Fruit fly (Drosophila melanogaster): ENCODE measurements around the gene Anp.
A peak's percentile ranks its signal among the peaks of the same experiment; 100 is the strongest.

Gene Anp

DNA sequence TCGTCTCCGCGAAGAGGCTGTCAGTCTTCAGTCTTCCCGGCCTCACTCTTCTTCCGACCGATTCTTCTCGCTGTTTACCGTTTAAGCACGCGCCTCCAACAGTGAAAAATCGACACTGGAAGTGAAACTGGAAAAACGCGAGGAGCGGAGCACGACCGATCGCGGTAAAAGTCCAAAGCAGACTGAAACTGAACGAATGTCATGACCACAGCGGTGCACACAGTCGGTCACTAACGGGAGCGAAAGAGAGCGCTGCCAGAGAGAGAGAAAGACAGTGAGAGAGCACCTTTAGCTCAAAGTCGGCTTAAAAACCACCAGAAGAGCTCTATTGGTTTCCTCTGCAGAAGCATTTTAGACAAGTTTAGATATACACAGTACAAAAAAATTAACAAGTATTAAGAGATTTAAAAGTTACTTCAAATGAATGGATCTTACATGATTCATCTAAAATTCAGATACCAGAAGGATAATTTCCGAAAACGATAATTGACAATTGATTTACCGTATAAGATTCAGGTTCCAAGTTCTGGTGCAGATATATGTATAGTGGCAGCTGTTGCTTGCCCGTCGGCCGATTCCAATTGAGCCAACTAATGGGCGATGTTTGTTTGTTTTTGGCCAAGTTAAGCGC, 49.3 kb upstream of the Anp start, which contains the start of gene CG11498 (continued):
- TF ChIP-seq CG6792 (GFP tag; optimal IDR thresholded peaks at IDR 0.05), result no peak
- TF ChIP-seq CG3919 (GFP tag; optimal IDR thresholded peaks at IDR 0.05), result peak; percentile 20
- no peak for TF ChIP-seq CG3032 (tag; optimal IDR thresholded peaks at IDR 0.05)
- TF ChIP-seq Blimp-1 (GFP tag; optimal IDR thresholded peaks at IDR 0.05), result no peak
- peak; percentile 20 for TF ChIP-seq CG4318 (GFP tag; optimal IDR thresholded peaks at IDR 0.05)
- peak; percentile 47 for TF ChIP-seq Eip78C (GFP tag)
- TF ChIP-seq OdsH (GFP tag; optimal IDR thresholded peaks at IDR 0.05), result no peak
- TF ChIP-seq vri (GFP tag; optimal IDR thresholded peaks at IDR 0.05), result no peak
- no peak for TF ChIP-seq achi (GFP tag; optimal IDR thresholded peaks at IDR 0.05)
- TF ChIP-seq ss (GFP tag; optimal IDR thresholded peaks at IDR 0.05), result no peak
- peak; percentile 3 for TF ChIP-seq esn (GFP tag; optimal IDR thresholded peaks at IDR 0.05)
- no peak for TF ChIP-seq CG34406 (GFP tag; optimal IDR thresholded peaks at IDR 0.05)
- no peak for TF ChIP-seq Ets96B (tag; optimal IDR thresholded peaks at IDR 0.05)
- no peak for TF ChIP-seq CG1621 (tag; optimal IDR thresholded peaks at IDR 0.05)

- peak; percentile 65 for TF ChIP-seq CG15336 (GFP tag; IDR thresholded peaks at IDR 0.05)
- TF ChIP-seq eg (GFP tag; IDR thresholded peaks at IDR 0.05), result peak; percentile 52; the same call in 1 of the 3 replicates
- TF ChIP-seq Hr4 (GFP tag; optimal IDR thresholded peaks at IDR 0.05), result peak; percentile 70
- peak; percentile 18 for TF ChIP-seq CG4318 (GFP tag; optimal IDR thresholded peaks at IDR 0.05)
- peak; percentile 34 for TF ChIP-seq CG6276 (GFP tag; optimal IDR thresholded peaks at IDR 0.05)
- TF ChIP-seq CG8319 (GFP tag; optimal IDR thresholded peaks at IDR 0.05), result no peak
- peak; percentile 74 for TF ChIP-seq CG32006 (GFP tag; optimal IDR thresholded peaks at IDR 0.05)
- no peak for TF ChIP-seq dac (GFP tag; optimal IDR thresholded peaks at IDR 0.05)
- peak; percentile 58; the same call in 2 of the 3 replicates for TF ChIP-seq CG8119 (GFP tag; IDR thresholded peaks at IDR 0.05)
- TF ChIP-seq Eip78C (GFP tag), result peak; percentile 85
- TF ChIP-seq Ets21C (GFP tag; optimal IDR thresholded peaks at IDR 0.05), result no peak
- TF ChIP-seq CG6163 (GFP tag; IDR thresholded peaks at IDR 0.05), result peak; percentile 26; the same call in 1 of the 3 replicates
Measured at dm6 chr3R:30163228-30163627, 46.5 kb upstream of the Anp start.

- TF ChIP-seq CG15336 (GFP tag; IDR thresholded peaks at IDR 0.05), result peak; percentile 89
- TF ChIP-seq Ets21C (GFP tag; optimal IDR thresholded peaks at IDR 0.05), result no peak
- TF ChIP-seq topi (GFP tag; optimal IDR thresholded peaks at IDR 0.05), result peak; percentile 24
- peak; percentile 13 for TF ChIP-seq esn (GFP tag; optimal IDR thresholded peaks at IDR 0.05)
- TF ChIP-seq lz (GFP tag; optimal IDR thresholded peaks at IDR 0.05), result peak; percentile 29
- no peak for TF ChIP-seq dsx (GFP tag; optimal IDR thresholded peaks at IDR 0.05; ENCODE audit: poor library complexity, severe bottlenecking)
- peak; percentile 13 for TF ChIP-seq CG11762 (GFP tag; optimal IDR thresholded peaks at IDR 0.05; ENCODE audit: insufficient read depth)
- peak; percentile 89 for TF ChIP-seq eg (GFP tag; IDR thresholded peaks at IDR 0.05)
- TF ChIP-seq Sox14 (GFP tag; optimal IDR thresholded peaks at IDR 0.05), result peak; percentile 26
- TF ChIP-seq net (GFP tag; optimal IDR thresholded peaks at IDR 0.05), result peak; percentile 58
- TF ChIP-seq CG10631 (GFP tag; optimal IDR thresholded peaks at IDR 0.05), result peak; percentile 43
- no peak for TF ChIP-seq fd85E (GFP tag; optimal IDR thresholded peaks at IDR 0.05)
- TF ChIP-seq dac (GFP tag; optimal IDR thresholded peaks at IDR 0.05), result peak; percentile 80
- no peak for TF ChIP-seq spab (GFP tag; optimal IDR thresholded peaks at IDR 0.05)
- peak; percentile 80 for TF ChIP-seq Lpt (GFP tag; optimal IDR thresholded peaks at IDR 0.05)
- TF ChIP-seq vri (GFP tag; optimal IDR thresholded peaks at IDR 0.05), result no peak
- TF ChIP-seq CG31627 (GFP tag; optimal IDR thresholded peaks at IDR 0.05), result no peak
- TF ChIP-seq Sox15 (GFP tag; optimal IDR thresholded peaks at IDR 0.05), result no peak
- peak; percentile 95 for TF ChIP-seq Blimp-1 (GFP tag; optimal IDR thresholded peaks at IDR 0.05)
- no peak for TF ChIP-seq Sox102F (GFP tag; optimal IDR thresholded peaks at IDR 0.05)
- TF ChIP-seq CG6854 (GFP tag; optimal IDR thresholded peaks at IDR 0.05), result peak; percentile 56
- no peak for TF ChIP-seq Eip93F (GFP tag; optimal IDR thresholded peaks at IDR 0.05)
- TF ChIP-seq CG6276 (GFP tag; optimal IDR thresholded peaks at IDR 0.05), result peak; percentile 72
- TF ChIP-seq Gug (GFP tag; IDR thresholded peaks at IDR 0.05), result peak; percentile 64
- TF ChIP-seq CG11902 (GFP tag; optimal IDR thresholded peaks at IDR 0.05), result no peak
- TF ChIP-seq Eip78C (GFP tag), result peak; percentile 86
- peak; percentile 8 for TF ChIP-seq Hr39 (GFP tag; optimal IDR thresholded peaks at IDR 0.05)
- peak; percentile 20 for TF ChIP-seq CG34406 (GFP tag; optimal IDR thresholded peaks at IDR 0.05)
- TF ChIP-seq CG16779 (tag; optimal IDR thresholded peaks at IDR 0.05), result no peak
- peak; percentile 58 for TF ChIP-seq OdsH (GFP tag; optimal IDR thresholded peaks at IDR 0.05)
- TF ChIP-seq CG1621 (tag; optimal IDR thresholded peaks at IDR 0.05), result no peak
- TF ChIP-seq Hr38 (GFP tag; optimal IDR thresholded peaks at IDR 0.05), result no peak
- TF ChIP-seq CG10669 (GFP tag; optimal IDR thresholded peaks at IDR 0.05), result no peak
- peak; percentile 64 for TF ChIP-seq achi (GFP tag; optimal IDR thresholded peaks at IDR 0.05)
- no peak for TF ChIP-seq fd59A (GFP tag; optimal IDR thresholded peaks at IDR 0.05)
Measured at dm6 chr3R:30164162-30164561, 45.6 kb upstream of the Anp start.
